Worm (Caenorhabditis elegans): Measurements from ENCODE around the gene F53A2.11.

ce11 chrIII:13315071-13315470 lies 7.4 kb downstream of the F53A2.11 start, which contains the start of gene dph-7:
- TF ChIP-seq nhr-12 (tag; optimal IDR thresholded peaks at IDR 0.05) (no peak), ztf-4 (tag; optimal IDR thresholded peaks at IDR 0.05) (no peak), C04F5.9 (tag; optimal IDR thresholded peaks at IDR 0.05) (no peak), aly-2 (tag; optimal IDR thresholded peaks at IDR 0.05) (no peak), unc-30 (tag; optimal IDR thresholded peaks at IDR 0.05) (no peak), irx-1 (tag; optimal IDR thresholded peaks at IDR 0.05) (no peak), fos-1 (tag; optimal IDR thresholded peaks at IDR 0.05) (no peak), ceh-82 (tag; optimal IDR thresholded peaks at IDR 0.05) (no peak)

All from whole organism, L1 larva.